Worm (Caenorhabditis elegans): Measurements from ENCODE around the gene K02E7.10.

DNA sequence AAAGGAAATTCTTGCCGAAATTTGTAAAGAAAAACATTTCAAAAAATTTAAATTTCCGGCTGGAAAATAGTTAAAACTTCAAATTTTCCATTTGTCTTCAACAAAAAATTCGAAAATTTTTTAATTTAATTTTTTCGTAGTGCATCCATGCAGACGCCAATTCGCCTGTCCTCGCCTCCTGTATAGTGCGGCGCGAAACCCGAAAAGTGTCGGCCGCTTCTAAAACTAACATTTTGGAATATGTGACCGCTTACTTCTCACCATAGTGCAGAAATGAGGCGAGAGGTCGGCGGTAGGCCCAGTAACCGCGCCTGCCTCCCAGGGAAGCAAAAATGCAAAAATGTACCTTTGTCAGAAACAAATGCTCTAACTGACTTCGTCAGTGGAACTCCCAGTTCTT is 49.7 kb upstream of the K02E7.10 start:
- no peak for TF ChIP-seq unc-62 (GFP tag; optimal IDR thresholded peaks at IDR 0.05)
- no peak for TF ChIP-seq nhr-12 (tag; optimal IDR thresholded peaks at IDR 0.05)
- TF ChIP-seq C16A3.4 (tag; optimal IDR thresholded peaks at IDR 0.05), result no peak
- TF ChIP-seq egl-13 (tag; optimal IDR thresholded peaks at IDR 0.05), result no peak
- TF ChIP-seq hlh-17 (GFP tag; optimal IDR thresholded peaks at IDR 0.05; ENCODE audit: borderline replicate concordance), result no peak
- TF ChIP-seq elt-2 (tag; optimal IDR thresholded peaks at IDR 0.05), result no peak
- no peak for TF ChIP-seq snu-23 (GFP tag; optimal IDR thresholded peaks at IDR 0.05)
- TF ChIP-seq jun-1 (tag; optimal IDR thresholded peaks at IDR 0.05), result no peak
- TF ChIP-seq unc-98 (GFP tag; IDR thresholded peaks at IDR 0.05), result no peak
- TF ChIP-seq unc-130 (tag; optimal IDR thresholded peaks at IDR 0.05), result no peak
- no peak for TF ChIP-seq lin-35 (GFP tag; optimal IDR thresholded peaks at IDR 0.05)
- TF ChIP-seq nhr-77 (tag; optimal IDR thresholded peaks at IDR 0.05), result no peak

Measured in whole organism, L1 larva.